1 fruit fly cellular context compared by ENCODE assay signal in the genomic region with DNA sequence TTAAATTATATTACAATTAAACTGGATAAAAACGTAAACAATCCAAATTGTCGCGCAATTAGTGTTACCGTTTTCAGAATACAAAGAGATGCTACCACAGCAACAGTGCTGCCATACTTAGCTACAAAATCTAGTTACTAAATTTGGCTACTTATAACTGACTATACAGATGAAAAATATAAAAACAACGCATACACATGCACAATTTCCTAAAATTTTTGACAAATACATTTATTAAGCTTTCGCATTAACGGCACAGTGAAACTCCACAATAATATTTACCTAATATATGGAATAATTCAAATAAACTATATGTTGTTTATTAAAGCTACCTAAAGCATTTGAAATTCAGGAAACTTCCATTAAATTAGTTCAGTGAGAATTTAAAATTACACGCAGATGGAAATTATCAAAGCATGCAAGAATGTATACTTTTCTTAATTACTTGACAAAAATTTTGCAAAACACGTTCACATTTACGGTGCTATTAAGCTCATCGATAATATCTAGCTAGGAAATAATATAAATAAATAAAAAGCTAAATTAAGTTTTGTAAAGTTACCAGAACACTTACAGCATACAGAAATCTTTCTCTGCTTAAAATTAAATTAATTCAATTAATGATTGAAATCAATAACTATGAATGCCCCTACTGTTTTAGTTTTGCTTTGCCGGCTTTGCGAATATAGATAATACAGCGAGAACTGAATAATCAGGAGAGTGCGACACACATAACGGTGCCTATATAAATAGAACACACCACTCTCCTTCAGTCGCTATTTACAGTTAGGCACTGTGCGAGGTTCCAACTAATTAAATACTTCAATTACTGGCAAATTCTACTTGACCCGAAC.
TF ChIP-seq lines count a peak whose summit lies in the region.

A gene (minus strand): TSS at position 88 of the 854 bp plus-strand sequence.
A gene (plus strand): TSS at position 698 of the 854 bp plus-strand sequence.

TF ChIP-seq in whole organism, embryonic, 481 proteins besides CTCF, POLR2A, EP300 and RAD21 (continued from another document and continues in another):
- TF ChIP-seq HLH3B (GFP tag; IDR thresholded peaks at IDR 0.05; lab: Robert Waterston, UW) = peak; percentile 37; the same call in 1 of the 2 replicates
- TF ChIP-seq CG15011 (GFP tag; optimal IDR thresholded peaks at IDR 0.05; lab: Kevin White, UChicago) = no peak
- TF ChIP-seq az2 (GFP tag; optimal IDR thresholded peaks at IDR 0.05; lab: Kevin White, UChicago) = peak; percentile 55
- TF ChIP-seq CG8944 (GFP tag; optimal IDR thresholded peaks at IDR 0.05; lab: Kevin White, UChicago) = no peak
- TF ChIP-seq mld (GFP tag; IDR thresholded peaks at IDR 0.05; lab: Robert Waterston, UW; ENCODE audit: partially characterized antibody) = no peak
- no peak for TF ChIP-seq CG18011 (GFP tag; optimal IDR thresholded peaks at IDR 0.05; lab: Kevin White, UChicago)
- no peak for TF ChIP-seq CG18764 (GFP tag; optimal IDR thresholded peaks at IDR 0.05; lab: Kevin White, UChicago)
- 0 out of 2 replicates have a peak, but pooled peaks have one; percentile 20 for TF ChIP-seq esg (GFP tag; conservative IDR thresholded peaks at IDR 0.05; lab: Robert Waterston, UW)
- no peak for TF ChIP-seq ash1 (GFP tag; optimal IDR thresholded peaks at IDR 0.05; lab: Kevin White, UChicago)
- no peak for TF ChIP-seq D19A (tag; optimal IDR thresholded peaks at IDR 0.05; lab: Kevin White, UChicago)
- TF ChIP-seq Mad (GFP tag; optimal IDR thresholded peaks at IDR 0.05; lab: Kevin White, UChicago) = no peak
- TF ChIP-seq CG9817 (tag; optimal IDR thresholded peaks at IDR 0.05; lab: Kevin White, UChicago) = peak; percentile 5
- TF ChIP-seq CG8089 (GFP tag; optimal IDR thresholded peaks at IDR 0.05; lab: Kevin White, UChicago) = no peak
- TF ChIP-seq NK7.1 (GFP tag; optimal IDR thresholded peaks at IDR 0.05; lab: Kevin White, UChicago) = no peak
- peak; percentile 26 for TF ChIP-seq CG12104 (GFP tag; optimal IDR thresholded peaks at IDR 0.05; lab: Kevin White, UChicago)
- no peak for TF ChIP-seq Vsx1 (GFP tag; optimal IDR thresholded peaks at IDR 0.05; lab: Kevin White, UChicago)
- peak; percentile 38 for TF ChIP-seq dmrt11E (tag; optimal IDR thresholded peaks at IDR 0.05; lab: Kevin White, UChicago)
- no peak for TF ChIP-seq CG4404 (GFP tag; IDR thresholded peaks at IDR 0.05; lab: Robert Waterston, UW)
- TF ChIP-seq Elba2 (GFP tag; optimal IDR thresholded peaks at IDR 0.05; lab: Kevin White, UChicago) = no peak
- no peak for TF ChIP-seq lov (optimal IDR thresholded peaks at IDR 0.05; lab: Kevin White, UChicago)
- no peak for TF ChIP-seq lov (GFP tag; IDR thresholded peaks at IDR 0.05; lab: Robert Waterston, UW)
- TF ChIP-seq CG17912 (GFP tag; optimal IDR thresholded peaks at IDR 0.05; lab: Kevin White, UChicago) = no peak
- peak; percentile 70 for TF ChIP-seq CG13775 (GFP tag; optimal IDR thresholded peaks at IDR 0.05; lab: Kevin White, UChicago)
- peak; percentile 37 for TF ChIP-seq CG18619 (GFP tag; optimal IDR thresholded peaks at IDR 0.05; lab: Kevin White, UChicago)
- no peak for TF ChIP-seq fru (optimal IDR thresholded peaks at IDR 0.05; lab: Kevin White, UChicago)
- TF ChIP-seq Dp (GFP tag; optimal IDR thresholded peaks at IDR 0.05; lab: Kevin White, UChicago) = peak; percentile 68
- peak; percentile 69 for TF ChIP-seq CG32532 (GFP tag; IDR thresholded peaks at IDR 0.05; lab: Robert Waterston, UW)
- peak; percentile 45 for TF ChIP-seq CG17802 (tag; optimal IDR thresholded peaks at IDR 0.05; lab: Kevin White, UChicago)
- TF ChIP-seq ken (GFP tag; IDR thresholded peaks at IDR 0.05; lab: Robert Waterston, UW) = no peak; the same call in 2 of the 3 replicates
- TF ChIP-seq amos (GFP tag; IDR thresholded peaks at IDR 0.05; lab: Robert Waterston, UW; ENCODE audit: partially characterized antibody) = no peak
- TF ChIP-seq CG11696 (GFP tag; IDR thresholded peaks at IDR 0.05; lab: Robert Waterston, UW) = no peak
- no peak for TF ChIP-seq NC2β (GFP tag; optimal IDR thresholded peaks at IDR 0.05; lab: Kevin White, UChicago)
- no peak; the same call in 1 of the 2 replicates for TF ChIP-seq ro (GFP tag; IDR thresholded peaks at IDR 0.05; lab: Robert Waterston, UW)
- TF ChIP-seq CG2712 (tag; optimal IDR thresholded peaks at IDR 0.05; lab: Kevin White, UChicago) = peak; percentile 56
- peak; percentile 62 for TF ChIP-seq ttk (GFP tag; IDR thresholded peaks at IDR 0.05; lab: Robert Waterston, UW)
- peak; percentile 21 for TF ChIP-seq CG1233 (GFP tag; optimal IDR thresholded peaks at IDR 0.05; lab: Kevin White, UChicago)
- no peak for TF ChIP-seq Deaf1 (tag; optimal IDR thresholded peaks at IDR 0.05; lab: Kevin White, UChicago)
- TF ChIP-seq CG30020 (tag; optimal IDR thresholded peaks at IDR 0.05; lab: Kevin White, UChicago) = peak; percentile 46
- no peak for TF ChIP-seq CG42726 (GFP tag; IDR thresholded peaks at IDR 0.05; lab: Robert Waterston, UW; ENCODE audit: partially characterized antibody)
- no peak for TF ChIP-seq danr (GFP tag; IDR thresholded peaks at IDR 0.05; lab: Robert Waterston, UW)
- no peak for TF ChIP-seq jigr1 (GFP tag; IDR thresholded peaks at IDR 0.05; lab: Robert Waterston, UW)
- peak; percentile 12; the same call in 2 of the 4 replicates for TF ChIP-seq Gug (GFP tag; IDR thresholded peaks at IDR 0.05; lab: Robert Waterston, UW)
- TF ChIP-seq Adf1 (GFP tag; IDR thresholded peaks at IDR 0.05; lab: Robert Waterston, UW) = no peak
- TF ChIP-seq CG2875 (GFP tag; optimal IDR thresholded peaks at IDR 0.05; lab: Kevin White, UChicago) = no peak
- peak; percentile 39 for TF ChIP-seq Hsf (GFP tag; optimal IDR thresholded peaks at IDR 0.05; lab: Kevin White, UChicago)
- TF ChIP-seq BEAF-32 (GFP tag; optimal IDR thresholded peaks at IDR 0.05; lab: Kevin White, UChicago) = peak; percentile 19
- TF ChIP-seq D (optimal IDR thresholded peaks at IDR 0.05; lab: Kevin White, UChicago) = no peak
- peak; percentile 30 for TF ChIP-seq D (GFP tag; optimal IDR thresholded peaks at IDR 0.05; lab: Kevin White, UChicago)
- peak; percentile 10; the same call in 2 of the 3 replicates for TF ChIP-seq dysf (GFP tag; IDR thresholded peaks at IDR 0.05; lab: Robert Waterston, UW)
- no peak for TF ChIP-seq hb (GFP tag; IDR thresholded peaks at IDR 0.05; lab: Robert Waterston, UW; ENCODE audit: partially characterized antibody)
- TF ChIP-seq tup (GFP tag; optimal IDR thresholded peaks at IDR 0.05; lab: Kevin White, UChicago) = no peak
- peak; percentile 15 for TF ChIP-seq CG10979 (tag; optimal IDR thresholded peaks at IDR 0.05; lab: Kevin White, UChicago)
- TF ChIP-seq sisA (GFP tag; IDR thresholded peaks at IDR 0.05; lab: Robert Waterston, UW) = no peak
- TF ChIP-seq Hr3 (GFP tag; optimal IDR thresholded peaks at IDR 0.05; lab: Kevin White, UChicago) = peak; percentile 51
- TF ChIP-seq CG17385 (GFP tag; optimal IDR thresholded peaks at IDR 0.05; lab: Kevin White, UChicago) = peak; percentile 42
- TF ChIP-seq Hey (tag; optimal IDR thresholded peaks at IDR 0.05; lab: Kevin White, UChicago) = no peak
- TF ChIP-seq CG17361 (GFP tag; IDR thresholded peaks at IDR 0.05; lab: Robert Waterston, UW) = peak; percentile 75
- TF ChIP-seq Aef1 (GFP tag; IDR thresholded peaks at IDR 0.05; lab: Robert Waterston, UW) = no peak
- TF ChIP-seq CG12942 (GFP tag; optimal IDR thresholded peaks at IDR 0.05; lab: Kevin White, UChicago) = no peak
- TF ChIP-seq Bdp1 (GFP tag; optimal IDR thresholded peaks at IDR 0.05; lab: Kevin White, UChicago) = no peak
- TF ChIP-seq CG17328 (GFP tag; IDR thresholded peaks at IDR 0.05; lab: Robert Waterston, UW) = 0 out of 2 replicates have a peak, but pooled peaks have one; percentile 18
- 0 out of 2 replicates have a peak, but pooled peaks have one; percentile 17 for TF ChIP-seq rib (GFP tag; IDR thresholded peaks at IDR 0.05; lab: Robert Waterston, UW)
- peak; percentile 65 for TF ChIP-seq Med (GFP tag; lab: Kevin White, UChicago)
- TF ChIP-seq salm (tag; optimal IDR thresholded peaks at IDR 0.05; lab: Kevin White, UChicago) = no peak
- TF ChIP-seq Ptx1 (GFP tag; IDR thresholded peaks at IDR 0.05; lab: Robert Waterston, UW) = peak; percentile 62; the same call in 1 of the 2 replicates
- TF ChIP-seq PHDP (tag; optimal IDR thresholded peaks at IDR 0.05; lab: Kevin White, UChicago) = peak; percentile 42
- no peak for TF ChIP-seq ewg (GFP tag; optimal IDR thresholded peaks at IDR 0.05; lab: Kevin White, UChicago)
- peak; percentile 94 for TF ChIP-seq Sry-β (GFP tag; optimal IDR thresholded peaks at IDR 0.05; lab: Kevin White, UChicago)
- no peak for TF ChIP-seq fd96Cb (tag; optimal IDR thresholded peaks at IDR 0.05; lab: Kevin White, UChicago)
- TF ChIP-seq CG12219 (GFP tag; optimal IDR thresholded peaks at IDR 0.05; lab: Kevin White, UChicago) = no peak
- no peak for TF ChIP-seq CG6654 (GFP tag; optimal IDR thresholded peaks at IDR 0.05; lab: Kevin White, UChicago)
- no peak for TF ChIP-seq CG7963 (GFP tag; IDR thresholded peaks at IDR 0.05; lab: Robert Waterston, UW; ENCODE audit: partially characterized antibody)
- TF ChIP-seq CG2116 (GFP tag; optimal IDR thresholded peaks at IDR 0.05; lab: Kevin White, UChicago) = peak; percentile 9
- no peak for TF ChIP-seq CG14965 (GFP tag; optimal IDR thresholded peaks at IDR 0.05; lab: Kevin White, UChicago; ENCODE audit: borderline replicate concordance)
- TF ChIP-seq zfh1 (GFP tag; IDR thresholded peaks at IDR 0.05; lab: Robert Waterston, UW) = peak; percentile 23; the same call in 1 of the 3 replicates
- no peak for TF ChIP-seq CG6854 (GFP tag; optimal IDR thresholded peaks at IDR 0.05; lab: Kevin White, UChicago)
- TF ChIP-seq Mes4 (GFP tag; optimal IDR thresholded peaks at IDR 0.05; lab: Kevin White, UChicago) = no peak
- TF ChIP-seq Ssrp (tag; optimal IDR thresholded peaks at IDR 0.05; lab: Kevin White, UChicago) = peak; percentile 36
- peak; percentile 19 for TF ChIP-seq Fer3 (tag; optimal IDR thresholded peaks at IDR 0.05; lab: Kevin White, UChicago)
- TF ChIP-seq oc (tag; optimal IDR thresholded peaks at IDR 0.05; lab: Kevin White, UChicago) = no peak
- no peak for TF ChIP-seq sd (tag; optimal IDR thresholded peaks at IDR 0.05; lab: Kevin White, UChicago)
- peak; percentile 10 for TF ChIP-seq Bteb2 (GFP tag; optimal IDR thresholded peaks at IDR 0.05; lab: Kevin White, UChicago)
- TF ChIP-seq ase (GFP tag; IDR thresholded peaks at IDR 0.05; lab: Robert Waterston, UW) = peak; percentile 48; the same call in 1 of the 3 replicates
- TF ChIP-seq lola (GFP tag; optimal IDR thresholded peaks at IDR 0.05; lab: Kevin White, UChicago) = peak in 1 of 3 experiments; percentile 62
- no peak for TF ChIP-seq CG17612 (GFP tag; IDR thresholded peaks at IDR 0.05; lab: Robert Waterston, UW)
- peak; percentile 24 for TF ChIP-seq unpg (GFP tag; optimal IDR thresholded peaks at IDR 0.05; lab: Kevin White, UChicago)
- TF ChIP-seq Oli (tag; optimal IDR thresholded peaks at IDR 0.05; lab: Kevin White, UChicago) = peak; percentile 11
- TF ChIP-seq CG9215 (GFP tag; IDR thresholded peaks at IDR 0.05; lab: Robert Waterston, UW) = peak; percentile 32; the same call in 1 of the 2 replicates
- peak; percentile 64 for TF ChIP-seq CG12391 (tag; optimal IDR thresholded peaks at IDR 0.05; lab: Kevin White, UChicago)
- TF ChIP-seq CG14710 (tag; optimal IDR thresholded peaks at IDR 0.05; lab: Kevin White, UChicago) = peak; percentile 56
- peak; percentile 72 for TF ChIP-seq CG30403 (GFP tag; optimal IDR thresholded peaks at IDR 0.05; lab: Kevin White, UChicago)
- no peak; the same call in 1 of the 2 replicates for TF ChIP-seq CG10959 (GFP tag; IDR thresholded peaks at IDR 0.05; lab: Robert Waterston, UW)
- TF ChIP-seq ssp (GFP tag; IDR thresholded peaks at IDR 0.05; lab: Robert Waterston, UW) = peak; percentile 54
- TF ChIP-seq CG2889 (GFP tag; IDR thresholded peaks at IDR 0.05; lab: Robert Waterston, UW) = peak; percentile 41; the same call in 1 of the 3 replicates
- peak; percentile 55 for TF ChIP-seq CG11504 (tag; optimal IDR thresholded peaks at IDR 0.05; lab: Kevin White, UChicago)
- TF ChIP-seq CG13624 (GFP tag; optimal IDR thresholded peaks at IDR 0.05; lab: Kevin White, UChicago) = no peak
- TF ChIP-seq Sox100B (GFP tag; optimal IDR thresholded peaks at IDR 0.05; lab: Kevin White, UChicago) = peak; percentile 47
- TF ChIP-seq Drgx (GFP tag; IDR thresholded peaks at IDR 0.05; lab: Robert Waterston, UW) = 0 out of 2 replicates have a peak, but pooled peaks have one; percentile 23
- TF ChIP-seq crp (GFP tag; optimal IDR thresholded peaks at IDR 0.05; lab: Kevin White, UChicago) = no peak
- no peak for TF ChIP-seq Blimp-1 (GFP tag; optimal IDR thresholded peaks at IDR 0.05; lab: Kevin White, UChicago)
- peak; percentile 85 for TF ChIP-seq row (GFP tag; IDR thresholded peaks at IDR 0.05; lab: Robert Waterston, UW)
- TF ChIP-seq lmd (GFP tag; IDR thresholded peaks at IDR 0.05; lab: Robert Waterston, UW) = peak; percentile 48
- no peak for TF ChIP-seq nerfin-1 (tag; optimal IDR thresholded peaks at IDR 0.05; lab: Kevin White, UChicago)
- no peak for TF ChIP-seq wdn (GFP tag; IDR thresholded peaks at IDR 0.05; lab: Robert Waterston, UW)
- no peak for TF ChIP-seq aop (GFP tag; IDR thresholded peaks at IDR 0.05; lab: Robert Waterston, UW)
- TF ChIP-seq Hr39 (optimal IDR thresholded peaks at IDR 0.05; lab: Kevin White, UChicago) = no peak
- no peak for TF ChIP-seq CG2199 (GFP tag; IDR thresholded peaks at IDR 0.05; lab: Robert Waterston, UW)
- TF ChIP-seq hkb (optimal IDR thresholded peaks at IDR 0.05; lab: Kevin White, UChicago) = no peak
- TF ChIP-seq hkb (GFP tag; IDR thresholded peaks at IDR 0.05; lab: Robert Waterston, UW) = 0 out of 2 replicates have a peak, but pooled peaks have one; percentile 21
- peak; percentile 45 for TF ChIP-seq CG7839 (tag; optimal IDR thresholded peaks at IDR 0.05; lab: Kevin White, UChicago)
- TF ChIP-seq CG2129 (GFP tag; IDR thresholded peaks at IDR 0.05; lab: Robert Waterston, UW; ENCODE audit: partially characterized antibody) = no peak
- no peak for TF ChIP-seq CG16813 (GFP tag; IDR thresholded peaks at IDR 0.05; lab: Robert Waterston, UW; ENCODE audit: partially characterized antibody)
- TF ChIP-seq zen2 (GFP tag; IDR thresholded peaks at IDR 0.05; lab: Robert Waterston, UW; ENCODE audit: partially characterized antibody) = no peak
- TF ChIP-seq toy (GFP tag; IDR thresholded peaks at IDR 0.05; lab: Robert Waterston, UW) = no peak
- TF ChIP-seq Scr (GFP tag; IDR thresholded peaks at IDR 0.05; lab: Robert Waterston, UW; ENCODE audit: partially characterized antibody) = no peak
- peak; percentile 22 for TF ChIP-seq trem (tag; optimal IDR thresholded peaks at IDR 0.05; lab: Kevin White, UChicago)
- no peak for TF ChIP-seq pan (optimal IDR thresholded peaks at IDR 0.05; lab: Kevin White, UChicago)
- peak in 1 of 2 experiments; percentile 76 for TF ChIP-seq pan (GFP tag; optimal IDR thresholded peaks at IDR 0.05 in 1 of 2, IDR thresholded peaks at IDR 0.05 in 1 of 2)
- TF ChIP-seq Nf-YC (tag; optimal IDR thresholded peaks at IDR 0.05; lab: Kevin White, UChicago) = peak; percentile 51
- no peak for TF ChIP-seq abd-A (tag; optimal IDR thresholded peaks at IDR 0.05; lab: Kevin White, UChicago)
